Worm (Caenorhabditis elegans) whole organism, mixed stage, embryonic: ENCODE measurements around the gene glb-17.

Experiments used
- blmp-1 ChIP-seq: fragments of 150-350 bp; optimal IDR thresholded peaks from 2 replicates; lab custom pipeline; 2014; ENCODE audit warnings: missing biosample characterization, missing genetic modification characterization
- elt-3 ChIP-seq: fragments of 150-350 bp; optimal IDR thresholded peaks from 2 replicates; lab custom pipeline; 2014; ENCODE audit warnings: missing biosample characterization, missing genetic modification characterization
- lin-32 ChIP-seq: fragments of 200-800 bp; sonication (Bioruptor generic); optimal IDR thresholded peaks from 2 replicates; lab custom pipeline; 2018; ENCODE audit warnings: mild to moderate bottlenecking, missing genetic modification characterization, missing compliant biosample characterization
- nhr-28 ChIP-seq: fragments of 150-350 bp; optimal IDR thresholded peaks from 2 replicates; lab custom pipeline; 2014; ENCODE audit warnings: missing biosample characterization, missing genetic modification characterization
- sem-2 ChIP-seq: fragments of 200-800 bp; sonication (Bioruptor generic); optimal IDR thresholded peaks from 2 replicates; lab custom pipeline; 2018; ENCODE audit warnings: mild to moderate bottlenecking, missing genetic modification characterization, missing compliant biosample characterization
- unc-39 ChIP-seq: fragments of 150-350 bp; optimal IDR thresholded peaks from 2 replicates; lab custom pipeline; 2014; ENCODE audit warnings: missing biosample characterization, missing genetic modification characterization
- unc-62 ChIP-seq: fragments of 150-350 bp; optimal IDR thresholded peaks from 2 replicates; lab custom pipeline; 2014; ENCODE audit warnings: missing biosample characterization, missing genetic modification reagents, missing genetic modification characterization

ce11 chrX:9589123-9589522 lies 12.3 kb upstream of the glb-17 start, which contains the start of gene del-8:
- TF ChIP-seq nhr-28 (tag; lab: Kevin White, UChicago) (no peak), elt-3 (no peak), unc-62 (GFP tag; lab: Kevin White, UChicago) (no peak), sem-2 (GFP tag; lab: Kevin White, UChicago) (no peak), lin-32 (GFP tag; lab: Kevin White, UChicago) (no peak), unc-39 (no peak), blmp-1 (no peak)
